Worm (Caenorhabditis elegans) whole organism, L2 larva: ENCODE data around the gene srw-76.

Experiments used
- R02D3.7 ChIP-seq: fragments of 150-350 bp; optimal IDR thresholded peaks from 2 replicates; lab custom pipeline; 2014; ENCODE audit warnings: missing biosample characterization, missing genetic modification characterization
- Y55F3AM.14 ChIP-seq: fragments of 200-800 bp; sonication (Bioruptor generic); optimal IDR thresholded peaks from 2 replicates; lab custom pipeline; 2018; ENCODE audit warnings: mild to moderate bottlenecking, missing genetic modification characterization, missing compliant biosample characterization
- ZK546.5 ChIP-seq: sonication (generic microtip); optimal IDR thresholded peaks from 2 replicates; lab custom pipeline; 2017; ENCODE audit warnings: missing biosample characterization, missing genetic modification characterization
- alr-1 ChIP-seq: fragments of 150-350 bp; optimal IDR thresholded peaks from 2 replicates; lab custom pipeline; 2014; ENCODE audit warnings: missing biosample characterization, missing genetic modification characterization
- blmp-1 ChIP-seq: sonication (generic microtip); optimal IDR thresholded peaks from 2 replicates; lab custom pipeline; 2017; ENCODE audit warnings: missing genetic modification characterization, mild to moderate bottlenecking, missing compliant biosample characterization, antibody characterized with exemption, moderate library complexity; ENCODE audit not compliant: insufficient read depth
- ceh-16 ChIP-seq: fragments of 150-350 bp; optimal IDR thresholded peaks from 2 replicates; lab custom pipeline; 2014; ENCODE audit warnings: missing biosample characterization, missing genetic modification characterization
- ceh-82 ChIP-seq: fragments of 150-350 bp; optimal IDR thresholded peaks from 2 replicates; lab custom pipeline; 2014; ENCODE audit warnings: missing biosample characterization, missing genetic modification characterization
- crh-2 ChIP-seq: sonication (generic microtip); optimal IDR thresholded peaks from 2 replicates; lab custom pipeline; 2017; ENCODE audit warnings: missing biosample characterization, missing genetic modification characterization
- dmd-4 ChIP-seq: sonication (generic microtip); optimal IDR thresholded peaks from 2 replicates; lab custom pipeline; 2017; ENCODE audit warnings: missing biosample characterization, missing genetic modification characterization
- egl-27 ChIP-seq: sonication (generic microtip); optimal IDR thresholded peaks from 3 replicates; lab custom pipeline; 2017; ENCODE audit warnings: missing biosample characterization, missing genetic modification reagents, missing genetic modification characterization
- elt-3 ChIP-seq: sonication (generic microtip); optimal IDR thresholded peaks from 2 replicates; lab custom pipeline; 2017; ENCODE audit warnings: missing biosample characterization, missing genetic modification characterization
- gmeb-1 ChIP-seq: fragments of 150-350 bp; optimal IDR thresholded peaks from 2 replicates; lab custom pipeline; 2014; ENCODE audit warnings: missing biosample characterization, missing genetic modification characterization
- lin-13 ChIP-seq: fragments of 150-350 bp; optimal IDR thresholded peaks from 2 replicates; lab custom pipeline; 2014; ENCODE audit warnings: missing biosample characterization, missing genetic modification reagents, missing genetic modification characterization
- lin-39 ChIP-seq: fragments of 150-350 bp; optimal IDR thresholded peaks from 2 replicates; lab custom pipeline; 2014; ENCODE audit warnings: missing biosample characterization, missing genetic modification reagents, missing genetic modification characterization
- mbf-1 ChIP-seq: sonication (generic microtip); optimal IDR thresholded peaks from 2 replicates; lab custom pipeline; 2017; ENCODE audit warnings: missing biosample characterization, missing genetic modification characterization
- mdl-1 ChIP-seq, 2 experiments: fragments of 150-350 bp in 1 of 2; sonication (generic microtip) in 1 of 2; optimal IDR thresholded peaks; 2 replicates each; lab custom pipeline; 2017; ENCODE audit warnings: missing biosample characterization in 2 of 2, missing genetic modification characterization in 2 of 2
- nhr-10 ChIP-seq: sonication (generic microtip); optimal IDR thresholded peaks from 2 replicates; lab custom pipeline; 2017; ENCODE audit warnings: missing biosample characterization, missing genetic modification characterization
- nhr-11 ChIP-seq: fragments of 150-350 bp; optimal IDR thresholded peaks from 2 replicates; lab custom pipeline; 2014; ENCODE audit warnings: missing biosample characterization, missing genetic modification characterization
- nhr-129 ChIP-seq: fragments of 150-350 bp; optimal IDR thresholded peaks from 2 replicates; lab custom pipeline; 2014; ENCODE audit warnings: missing biosample characterization, missing genetic modification characterization
- nhr-21 ChIP-seq: fragments of 150-350 bp; optimal IDR thresholded peaks from 2 replicates; lab custom pipeline; 2014; ENCODE audit warnings: missing biosample characterization, missing genetic modification characterization
- nhr-23 ChIP-seq: fragments of 150-350 bp; optimal IDR thresholded peaks from 2 replicates; lab custom pipeline; 2014; ENCODE audit warnings: missing biosample characterization, missing genetic modification reagents, missing genetic modification characterization
- nhr-25 ChIP-seq: fragments of 150-350 bp; sonication (generic microtip); optimal IDR thresholded peaks from 3 replicates; lab custom pipeline; 2014; ENCODE audit warnings: missing biosample characterization, missing genetic modification characterization
- nhr-6 ChIP-seq: fragments of 150-350 bp; optimal IDR thresholded peaks from 2 replicates; lab custom pipeline; 2014; ENCODE audit warnings: missing biosample characterization, missing genetic modification characterization
- peb-1 ChIP-seq: fragments of 150-350 bp; optimal IDR thresholded peaks from 2 replicates; lab custom pipeline; 2014; ENCODE audit warnings: missing biosample characterization, missing genetic modification characterization
- sem-4 ChIP-seq: fragments of 150-350 bp; optimal IDR thresholded peaks from 2 replicates; lab custom pipeline; 2014; ENCODE audit warnings: missing biosample characterization, missing genetic modification reagents, missing genetic modification characterization
- skn-1 ChIP-seq: sonication (generic microtip); optimal IDR thresholded peaks from 2 replicates; lab custom pipeline; 2017; ENCODE audit warnings: missing biosample characterization, missing genetic modification characterization
- sma-3 ChIP-seq: sonication (generic microtip); optimal IDR thresholded peaks from 2 replicates; lab custom pipeline; 2016; ENCODE audit warnings: missing genetic modification reagents, missing genetic modification characterization, missing compliant biosample characterization
- sma-9 ChIP-seq, 2 experiments: fragments of 150-350 bp in 1 of 2; sonication (generic microtip) in 1 of 2; optimal IDR thresholded peaks; 2 replicates each; lab custom pipeline; 2014 to 2016; ENCODE audit warnings: missing genetic modification characterization in 2 of 2, mild to moderate bottlenecking in 1 of 2, missing biosample characterization in 1 of 2, missing compliant biosample characterization in 1 of 2, missing genetic modification reagents in 1 of 2, moderate library complexity in 1 of 2
- snpc-4 ChIP-seq: fragments of 150-350 bp; optimal IDR thresholded peaks from 2 replicates; lab custom pipeline; 2014; ENCODE audit warnings: missing biosample characterization, missing genetic modification characterization
- unc-55 ChIP-seq: fragments of 150-350 bp; sonication (generic microtip); optimal IDR thresholded peaks from 3 replicates; lab custom pipeline; 2014; ENCODE audit warnings: missing biosample characterization, missing genetic modification reagents, missing genetic modification characterization
- unc-62 ChIP-seq: fragments of 150-350 bp; optimal IDR thresholded peaks from 2 replicates; lab custom pipeline; 2014; ENCODE audit warnings: missing biosample characterization, missing genetic modification reagents, missing genetic modification characterization
- ztf-1 ChIP-seq: fragments of 200-800 bp; sonication (Bioruptor generic); conservative IDR thresholded peaks from 2 replicates; pipeline ENCODE4 v1.3.6; 2022; ENCODE audit warnings: missing genetic modification characterization, missing compliant biosample characterization
- ztf-11 ChIP-seq: sonication (generic microtip); optimal IDR thresholded peaks from 2 replicates; lab custom pipeline; 2017; ENCODE audit warnings: missing biosample characterization, missing genetic modification characterization
- ztf-4 ChIP-seq: fragments of 150-350 bp; optimal IDR thresholded peaks from 2 replicates; lab custom pipeline; 2014; ENCODE audit warnings: missing biosample characterization, missing genetic modification characterization

Gene srw-76

ce11 chrV:16638204-16638603 is at the start of gene srw-76:
TSS of gene srw-76 (minus strand) at chrV:16638304.
- no peak for TF ChIP-seq nhr-25
- TF ChIP-seq ZK546.5: no peak
- TF ChIP-seq nhr-129 (tag; lab: Kevin White, UChicago): no peak
- no peak for TF ChIP-seq peb-1 (tag; lab: Kevin White, UChicago)
- TF ChIP-seq ceh-82: no peak
- no peak for TF ChIP-seq skn-1 (tag; lab: Kevin White, UChicago)
- TF ChIP-seq nhr-23 (tag; lab: Kevin White, UChicago): no peak
- no peak for TF ChIP-seq unc-55 (GFP tag; lab: Kevin White, UChicago)
- TF ChIP-seq sma-9 (GFP tag; optimal IDR thresholded peaks at IDR 0.05; lab: Kevin White, UChicago): no peak
- TF ChIP-seq sma-9 (tag; optimal IDR thresholded peaks at IDR 0.05; lab: Kevin White, UChicago): no peak
- TF ChIP-seq gmeb-1 (tag; lab: Kevin White, UChicago): no peak
- no peak for TF ChIP-seq elt-3 (tag; lab: Kevin White, UChicago)
- no peak for TF ChIP-seq mdl-1 (tag; optimal IDR thresholded peaks at IDR 0.05; lab: Kevin White, UChicago)
- TF ChIP-seq ztf-4 (tag; lab: Kevin White, UChicago): no peak
- no peak for TF ChIP-seq lin-13
- TF ChIP-seq nhr-10: no peak
- TF ChIP-seq mbf-1 (tag; lab: Kevin White, UChicago): no peak
- no peak for TF ChIP-seq crh-2 (tag; lab: Kevin White, UChicago)

ce11 chrV:16687227-16687626 is 49.1 kb upstream of the srw-76 start, which contains the start of gene srz-102:
TSS of gene srz-102 (plus strand) at chrV:16687527.
- TF ChIP-seq nhr-21 (tag; lab: Kevin White, UChicago): no peak
- no peak for TF ChIP-seq Y55F3AM.14 (GFP tag; lab: Kevin White, UChicago)
- TF ChIP-seq ceh-82: no peak
- TF ChIP-seq nhr-11 (tag; lab: Kevin White, UChicago): no peak
- no peak for TF ChIP-seq peb-1 (tag; lab: Kevin White, UChicago)
- no peak for TF ChIP-seq lin-39
- no peak for TF ChIP-seq nhr-10
- no peak for TF ChIP-seq nhr-25
- no peak for TF ChIP-seq sma-9 (GFP tag; optimal IDR thresholded peaks at IDR 0.05; lab: Kevin White, UChicago)
- no peak for TF ChIP-seq sma-9 (tag; optimal IDR thresholded peaks at IDR 0.05; lab: Kevin White, UChicago)
- TF ChIP-seq nhr-23 (tag; lab: Kevin White, UChicago): no peak
- no peak for TF ChIP-seq R02D3.7 (tag; lab: Kevin White, UChicago)
- TF ChIP-seq unc-62 (GFP tag; lab: Kevin White, UChicago): no peak
- TF ChIP-seq gmeb-1 (tag; lab: Kevin White, UChicago): no peak
- TF ChIP-seq sma-3 (GFP tag; lab: Kevin White, UChicago): no peak
- no peak for TF ChIP-seq mdl-1 (tag; optimal IDR thresholded peaks at IDR 0.05; lab: Kevin White, UChicago)

DNA sequence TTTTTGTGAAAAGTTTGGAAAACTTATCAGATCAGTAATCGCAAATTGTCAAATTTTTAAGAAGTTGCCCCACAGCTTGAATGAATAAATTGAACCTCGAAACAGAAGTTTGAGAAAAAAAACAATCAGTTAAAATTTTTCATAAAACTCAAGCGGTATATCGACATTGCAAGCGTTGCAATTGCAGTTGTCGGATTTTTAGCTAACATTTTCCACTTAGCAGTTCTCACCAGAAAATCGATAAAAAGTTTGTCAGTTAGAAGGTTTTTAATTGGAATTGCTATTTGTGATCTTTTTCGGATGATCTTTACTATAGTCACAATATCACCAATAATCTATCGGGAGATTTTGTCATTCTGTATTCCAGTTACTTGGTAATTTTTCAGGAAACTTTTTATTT is 47.6 kb upstream of the srw-76 start, which contains the start of gene srw-43:
TSS of gene srw-43 (plus strand) at position 301 of the 400 bp plus-strand sequence.
- TF ChIP-seq mdl-1 (tag; optimal IDR thresholded peaks at IDR 0.05; lab: Kevin White, UChicago) (no peak), egl-27 (tag; lab: Kevin White, UChicago) (no peak), unc-55 (GFP tag; lab: Kevin White, UChicago) (no peak)

ce11 chrV:16683359-16683758 is 45.3 kb upstream of the srw-76 start:
- TF ChIP-seq sem-4 (tag; lab: Kevin White, UChicago) (no peak), nhr-23 (tag; lab: Kevin White, UChicago) (no peak)
- TF ChIP-seq, all 48 proteins: peak for 0

DNA sequence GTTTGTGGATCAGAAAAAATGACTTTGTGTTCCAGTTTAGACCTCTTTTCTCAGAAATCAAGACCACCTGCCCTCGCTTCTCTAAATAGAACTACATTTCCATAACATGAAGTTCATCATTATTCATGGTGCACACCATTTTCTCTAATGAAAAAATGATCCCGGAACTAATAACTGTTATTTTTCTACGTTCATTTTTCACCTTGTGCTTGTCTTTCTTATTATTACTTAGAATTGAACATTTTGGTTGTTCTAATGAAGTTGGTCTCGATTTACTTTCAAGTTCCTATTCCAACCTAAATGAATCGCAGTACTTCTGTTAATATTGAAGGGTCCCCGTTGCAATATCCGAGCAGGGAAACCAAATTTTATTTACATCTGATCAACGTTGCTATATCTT is 44.8 kb upstream of the srw-76 start, which contains the start of gene srw-36:
TSS of gene srw-36 (plus strand) at position 301 of the 400 bp plus-strand sequence.
- TF ChIP-seq ZK546.5 (no peak), egl-27 (tag; lab: Kevin White, UChicago) (no peak), lin-13 (no peak), sem-4 (tag; lab: Kevin White, UChicago) (no peak), lin-39 (no peak), sma-3 (GFP tag; lab: Kevin White, UChicago) (no peak), nhr-6 (tag; lab: Kevin White, UChicago) (no peak), blmp-1 (tag; lab: Kevin White, UChicago) (no peak), dmd-4 (no peak), ztf-11 (tag; lab: Kevin White, UChicago) (no peak), ztf-4 (tag; lab: Kevin White, UChicago) (no peak), snpc-4 (no peak), alr-1 (tag; lab: Kevin White, UChicago) (no peak), ceh-82 (no peak), ztf-1 (GFP tag; lab: Robert Waterston, UW) (no peak), Y55F3AM.14 (GFP tag; lab: Kevin White, UChicago) (no peak), ceh-16 (tag; lab: Kevin White, UChicago) (no peak), mbf-1 (tag; lab: Kevin White, UChicago) (no peak), nhr-21 (tag; lab: Kevin White, UChicago) (no peak), nhr-11 (tag; lab: Kevin White, UChicago) (no peak)
